Worm (Caenorhabditis elegans) whole organism, L4 larva: ENCODE data around the gene nhr-46.

Source experiments
- ZK546.5 ChIP-seq, 2 experiments: sonication (generic microtip); optimal IDR thresholded peaks; 2 replicates each; lab custom pipeline; 2017; ENCODE audit warnings: missing biosample characterization in 2 of 2, missing genetic modification characterization in 2 of 2
- ama-1 ChIP-seq: fragments of 150-350 bp; optimal IDR thresholded peaks from 2 replicates; lab custom pipeline; 2014; ENCODE audit warnings: inconsistent platforms, mixed read lengths
- arid-1 ChIP-seq: fragments of 200-800 bp; sonication (Bioruptor generic); conservative IDR thresholded peaks from 2 replicates; pipeline ENCODE4 v1.3.6; 2022; ENCODE audit warnings: missing genetic modification reagents, missing genetic modification characterization, missing compliant biosample characterization
- dpl-1 ChIP-seq: fragments of 150-350 bp; optimal IDR thresholded peaks from 2 replicates; lab custom pipeline; 2014; ENCODE audit warnings: missing biosample characterization, missing genetic modification reagents, missing genetic modification characterization
- jun-1 ChIP-seq: fragments of 150-350 bp; optimal IDR thresholded peaks from 2 replicates; lab custom pipeline; 2014; ENCODE audit warnings: missing biosample characterization, missing genetic modification reagents, missing genetic modification characterization
- lin-39 ChIP-seq: fragments of 150-350 bp; optimal IDR thresholded peaks from 2 replicates; lab custom pipeline; 2014; ENCODE audit warnings: missing biosample characterization, missing genetic modification reagents, missing genetic modification characterization
- lir-3 ChIP-seq: sonication (generic microtip); optimal IDR thresholded peaks from 2 replicates; lab custom pipeline; 2016; ENCODE audit warnings: mild to moderate bottlenecking, missing genetic modification characterization, missing compliant biosample characterization
- nhr-25 ChIP-seq: sonication (generic microtip); optimal IDR thresholded peaks from 2 replicates; lab custom pipeline; 2017; ENCODE audit warnings: missing genetic modification characterization, mild to moderate bottlenecking, missing compliant biosample characterization, antibody characterized with exemption, moderate library complexity, borderline replicate concordance; ENCODE audit not compliant: insufficient read depth
- nhr-28 ChIP-seq: fragments of 150-350 bp; optimal IDR thresholded peaks from 2 replicates; lab custom pipeline; 2014; ENCODE audit warnings: missing biosample characterization, missing genetic modification characterization
- nhr-76 ChIP-seq: fragments of 150-350 bp; optimal IDR thresholded peaks from 2 replicates; lab custom pipeline; 2014; ENCODE audit warnings: missing biosample characterization, missing genetic modification characterization
- spr-3 ChIP-seq: fragments of 200-800 bp; sonication (Bioruptor generic); optimal IDR thresholded peaks from 2 replicates; lab custom pipeline; 2018; ENCODE audit warnings: mild to moderate bottlenecking, missing genetic modification characterization, missing compliant biosample characterization
- tra-1 ChIP-seq: fragments of 200-800 bp; sonication (Bioruptor generic); IDR thresholded peaks from 2 replicates; pipeline ENCODE4 v1.3.6; 2022; ENCODE audit warnings: missing genetic modification reagents, missing genetic modification characterization, missing compliant biosample characterization
- unc-39 ChIP-seq: sonication (generic microtip); optimal IDR thresholded peaks from 2 replicates; lab custom pipeline; 2017; ENCODE audit warnings: missing biosample characterization, missing genetic modification characterization
- unc-62 ChIP-seq, 3 experiments: fragments of 150-350 bp in 1 of 3; sonication (generic microtip); optimal IDR thresholded peaks in 2 of 3; peaks in 1 of 3; 1 replicate in 1 of 3; 2 replicates in 2 of 3; lab custom pipeline; 2014 to 2017; ENCODE audit warnings: missing biosample characterization in 3 of 3, missing genetic modification characterization in 3 of 3, missing genetic modification reagents in 3 of 3, missing genotype in 1 of 3

- no peak for TF ChIP-seq nhr-28 (tag; lab: Kevin White, UChicago)
- no peak for TF ChIP-seq ama-1 (lab: Kevin White, UChicago)
- TF ChIP-seq unc-39 (tag; lab: Kevin White, UChicago): no peak
- no peak for TF ChIP-seq lir-3
- no peak for TF ChIP-seq spr-3 (GFP tag; lab: Kevin White, UChicago)
- TF ChIP-seq dpl-1 (GFP tag; lab: Kevin White, UChicago): peak; percentile 14
- TF ChIP-seq jun-1 (tag; lab: Kevin White, UChicago): no peak
- peak in 1 of 2 experiments; percentile 84 for TF ChIP-seq unc-62 (GFP tag; optimal IDR thresholded peaks at IDR 0.05 in 1 of 2; lab: Kevin White, UChicago)
- TF ChIP-seq unc-62 (tag; optimal IDR thresholded peaks at IDR 0.05; lab: Kevin White, UChicago): no peak
- TF ChIP-seq lin-39 (tag; lab: Kevin White, UChicago): no peak
- no peak for TF ChIP-seq nhr-76
- TF ChIP-seq nhr-25 (tag; lab: Kevin White, UChicago): no peak
- no peak for TF ChIP-seq tra-1
- no peak for TF ChIP-seq arid-1
- TF ChIP-seq ZK546.5 (tag; optimal IDR thresholded peaks at IDR 0.05; lab: Kevin White, UChicago): no peak
Observed at ce11 chrIV:5805477-5805876, 47.8 kb upstream of the nhr-46 start.
